Fruit fly (Drosophila melanogaster) whole organism, wandering third instar larva: ENCODE data around the gene CG9926.

Experiments used
- Dfd ChIP-seq: fragments of >200 bp; optimal IDR thresholded peaks from 2 replicates; lab custom pipeline; 2017; ENCODE audit warnings: missing biosample characterization, missing genetic modification characterization
- OdsH ChIP-seq: fragments of 200-800 bp; sonication (Bioruptor generic); optimal IDR thresholded peaks from 2 replicates; lab custom pipeline; 2016; ENCODE audit warnings: missing biosample characterization, mild to moderate bottlenecking, missing genetic modification characterization
- fru ChIP-seq: fragments of 200-800 bp; sonication (Bioruptor generic); optimal IDR thresholded peaks from 3 replicates; lab custom pipeline; 2016; ENCODE audit warnings: missing biosample characterization, mild to moderate bottlenecking, missing genetic modification characterization

- TF ChIP-seq fru (GFP tag; lab: Kevin White, UChicago), result no peak
- TF ChIP-seq Dfd (GFP tag; lab: Kevin White, UChicago), result no peak
- TF ChIP-seq OdsH (GFP tag; lab: Kevin White, UChicago), result no peak
Measured at dm6 chr3R:13956809-13957351, 5.9 kb upstream of the CG9926 start.
